Worm (Caenorhabditis elegans): ENCODE measurements around the gene cyp-33E1.

cyp-33E1 gene

ce11 chrIV:8625730-8626129 lies 22.7 kb downstream of the cyp-33E1 start (continued):
- TF ChIP-seq hif-1 (tag; optimal IDR thresholded peaks at IDR 0.05) = no peak

ce11 chrIV:8620102-8620733 lies 28.2 kb downstream of the cyp-33E1 start, which contains the start of gene lin-49:
TSS of gene lin-49 (plus strand) at chrIV:8620683.
- TF ChIP-seq sdz-12 (GFP tag; optimal IDR thresholded peaks at IDR 0.05) = no peak
- no peak for TF ChIP-seq jun-1 (tag; optimal IDR thresholded peaks at IDR 0.05)
- TF ChIP-seq T26A8.4 (GFP tag; IDR thresholded peaks at IDR 0.05) = no peak
- TF ChIP-seq fkh-10 (GFP tag; optimal IDR thresholded peaks at IDR 0.05) = peak; percentile 1
- TF ChIP-seq lim-7 (GFP tag; IDR thresholded peaks at IDR 0.05) = no peak
- TF ChIP-seq dmd-9 (GFP tag; IDR thresholded peaks at IDR 0.05) = no peak
- no peak for TF ChIP-seq ceh-44 (GFP tag; IDR thresholded peaks at IDR 0.05)
- no peak for TF ChIP-seq dmd-8 (GFP tag; IDR thresholded peaks at IDR 0.05)
- TF ChIP-seq pha-4 (GFP tag; IDR thresholded peaks at IDR 0.05) = no peak
- TF ChIP-seq pha-4 (tag; optimal IDR thresholded peaks at IDR 0.05) = peak; percentile 65
- TF ChIP-seq snpc-1.2 (GFP tag; IDR thresholded peaks at IDR 0.05) = no peak
- no peak for TF ChIP-seq spr-3 (GFP tag; optimal IDR thresholded peaks at IDR 0.05)
- TF ChIP-seq nhr-42 (GFP tag; IDR thresholded peaks at IDR 0.05) = no peak
- no peak for TF ChIP-seq F44E2.7 (GFP tag; IDR thresholded peaks at IDR 0.05)
- no peak for TF ChIP-seq nhr-111 (GFP tag; optimal IDR thresholded peaks at IDR 0.05)
- no peak for TF ChIP-seq egl-27 (tag; optimal IDR thresholded peaks at IDR 0.05)
- no peak for TF ChIP-seq aha-1 (tag)
- no peak; the same call in 1 of the 2 replicates for TF ChIP-seq lin-1 (GFP tag; IDR thresholded peaks at IDR 0.05)
- TF ChIP-seq nhr-41 (GFP tag; IDR thresholded peaks at IDR 0.05) = no peak
- no peak for TF ChIP-seq D1046.2 (GFP tag; IDR thresholded peaks at IDR 0.05)
- no peak for TF ChIP-seq nhr-237 (tag; optimal IDR thresholded peaks at IDR 0.05)
- TF ChIP-seq Y105C5A.15 (GFP tag; IDR thresholded peaks at IDR 0.05) = no peak
- peak; percentile 44 for TF ChIP-seq lin-38 (GFP tag; IDR thresholded peaks at IDR 0.05)
- TF ChIP-seq nhr-48 (tag; optimal IDR thresholded peaks at IDR 0.05) = peak; percentile 12
- TF ChIP-seq lin-15B (tag; optimal IDR thresholded peaks at IDR 0.05) = no peak
- TF ChIP-seq Y48G9A.11 (GFP tag; IDR thresholded peaks at IDR 0.05) = no peak
- no peak for TF ChIP-seq lin-39 (tag; optimal IDR thresholded peaks at IDR 0.05)
- TF ChIP-seq F10B5.3 (tag; optimal IDR thresholded peaks at IDR 0.05) = no peak
- TF ChIP-seq nhr-25 (tag; optimal IDR thresholded peaks at IDR 0.05; ENCODE audit: borderline replicate concordance, insufficient read depth) = peak; percentile 41
- no peak for TF ChIP-seq zfp-2 (tag; optimal IDR thresholded peaks at IDR 0.05)
- TF ChIP-seq unc-62 (GFP tag; optimal IDR thresholded peaks at IDR 0.05 in 1 of 2) = peak in 1 of 2 experiments; percentile 10
- no peak for TF ChIP-seq unc-62 (tag; optimal IDR thresholded peaks at IDR 0.05)
- TF ChIP-seq vab-7 (GFP tag; IDR thresholded peaks at IDR 0.05) = no peak
- TF ChIP-seq mdl-1 (tag; optimal IDR thresholded peaks at IDR 0.05) = peak; percentile 9 to 83
- TF ChIP-seq zip-11 (GFP tag; IDR thresholded peaks at IDR 0.05) = no peak
- no peak for TF ChIP-seq attf-4 (tag; optimal IDR thresholded peaks at IDR 0.05)
- no peak for TF ChIP-seq ceh-32 (tag; optimal IDR thresholded peaks at IDR 0.05; ENCODE audit: poor library complexity)
- TF ChIP-seq nhr-77 (tag; optimal IDR thresholded peaks at IDR 0.05) = peak; percentile 62
- no peak for TF ChIP-seq zip-2 (tag; optimal IDR thresholded peaks at IDR 0.05)
- TF ChIP-seq zfp-3 (GFP tag; conservative IDR thresholded peaks at IDR 0.05) = no peak
- no peak for TF ChIP-seq ceh-20 (GFP tag; IDR thresholded peaks at IDR 0.05)
- no peak for TF ChIP-seq daf-8 (GFP tag; IDR thresholded peaks at IDR 0.05)
- no peak for TF ChIP-seq tra-1 (GFP tag; IDR thresholded peaks at IDR 0.05)
- TF ChIP-seq ceh-62 (tag; optimal IDR thresholded peaks at IDR 0.05) = no peak
- peak; percentile 58 for TF ChIP-seq T20F7.1 (GFP tag; optimal IDR thresholded peaks at IDR 0.05)
- TF ChIP-seq aly-2 (tag; optimal IDR thresholded peaks at IDR 0.05) = no peak
- TF ChIP-seq ztf-11 (tag; optimal IDR thresholded peaks at IDR 0.05) = no peak
- no peak for TF ChIP-seq zag-1 (tag; optimal IDR thresholded peaks at IDR 0.05)
- no peak for TF ChIP-seq ceh-82 (tag; optimal IDR thresholded peaks at IDR 0.05)
